Worm (Caenorhabditis elegans) whole organism, young adult: ENCODE results near the gene B0365.9.

ENCODE experiments used
- B0336.3 ChIP-seq: fragments of 200-800 bp; sonication (Bioruptor generic); IDR thresholded peaks from 2 replicates; pipeline ENCODE4 v1.3.6; 2022; ENCODE audit warnings: missing genetic modification characterization, missing compliant biosample characterization
- D2030.7 ChIP-seq: fragments of 200-800 bp; sonication (Bioruptor generic); IDR thresholded peaks from 2 replicates; pipeline ENCODE4 v1.3.6; 2022; ENCODE audit warnings: missing genetic modification reagents, missing genetic modification characterization, missing compliant biosample characterization
- F23B12.7 ChIP-seq: sonication (generic microtip); optimal IDR thresholded peaks from 2 replicates; lab custom pipeline; 2017; ENCODE audit warnings: missing genetic modification characterization, mild to moderate bottlenecking, missing compliant biosample characterization, antibody characterized with exemption, moderate library complexity; ENCODE audit not compliant: insufficient read depth
- F49E8.2 ChIP-seq: sonication (generic microtip); optimal IDR thresholded peaks from 3 replicates; lab custom pipeline; 2017; ENCODE audit warnings: missing genetic modification characterization, mild to moderate bottlenecking, missing compliant biosample characterization, antibody characterized with exemption, moderate library complexity; ENCODE audit not compliant: insufficient read depth
- K12H6.12 ChIP-seq: fragments of 200-800 bp; sonication (Bioruptor generic); optimal IDR thresholded peaks from 2 replicates; lab custom pipeline; 2018; ENCODE audit warnings: mild to moderate bottlenecking, missing genetic modification characterization, missing compliant biosample characterization
- Y53G8AR.9 ChIP-seq: fragments of 200-800 bp; sonication (Bioruptor generic); conservative IDR thresholded peaks from 2 replicates; pipeline ENCODE4 v1.3.6; 2022; ENCODE audit warnings: missing genetic modification reagents, missing genetic modification characterization, missing compliant biosample characterization
- ZK185.1 ChIP-seq: sonication (generic microtip); optimal IDR thresholded peaks from 2 replicates; lab custom pipeline; 2016; ENCODE audit warnings: mild to moderate bottlenecking, missing genetic modification characterization, missing compliant biosample characterization; ENCODE audit not compliant: poor library complexity, severe bottlenecking
- akir-1 ChIP-seq: fragments of 200-800 bp; sonication (Bioruptor generic); optimal IDR thresholded peaks from 2 replicates; lab custom pipeline; 2018; ENCODE audit warnings: mild to moderate bottlenecking, missing genetic modification characterization, moderate library complexity, missing compliant biosample characterization
- atf-7 ChIP-seq: sonication (generic microtip); optimal IDR thresholded peaks from 2 replicates; lab custom pipeline; 2017; ENCODE audit warnings: mild to moderate bottlenecking, missing genetic modification characterization, missing compliant biosample characterization
- athp-1 ChIP-seq: sonication (generic microtip); optimal IDR thresholded peaks from 2 replicates; lab custom pipeline; 2017; ENCODE audit warnings: mild to moderate bottlenecking, missing genetic modification characterization, missing compliant biosample characterization
- attf-5 ChIP-seq: fragments of 200-800 bp; sonication (Bioruptor generic); optimal IDR thresholded peaks from 2 replicates; lab custom pipeline; 2018; ENCODE audit warnings: mild to moderate bottlenecking, missing genetic modification characterization, missing compliant biosample characterization
- bed-1 ChIP-seq: fragments of 200-800 bp; sonication (Bioruptor generic); IDR thresholded peaks from 2 replicates; pipeline ENCODE4 v1.3.6; 2022; ENCODE audit warnings: missing genetic modification reagents, missing genetic modification characterization, missing compliant biosample characterization
- cebp-1 ChIP-seq, 2 experiments: fragments of 200-800 bp in 1 of 2; sonication (Bioruptor generic) in 1 of 2; sonication (generic microtip) in 1 of 2; IDR thresholded peaks in 1 of 2; optimal IDR thresholded peaks in 1 of 2; 2 replicates each; pipeline versions ENCODE4 v1.3.6 to Lab custom; 2017 to 2022; ENCODE audit warnings: missing compliant biosample characterization in 2 of 2, missing genetic modification characterization in 2 of 2, mild to moderate bottlenecking in 1 of 2, missing genetic modification reagents in 1 of 2, moderate library complexity in 1 of 2
- chd-7 ChIP-seq: sonication (generic microtip); optimal IDR thresholded peaks from 2 replicates; lab custom pipeline; 2016; ENCODE audit warnings: mild to moderate bottlenecking, missing genetic modification characterization, moderate library complexity, missing compliant biosample characterization
- die-1 ChIP-seq: sonication (generic microtip); optimal IDR thresholded peaks from 2 replicates; lab custom pipeline; 2016; ENCODE audit warnings: missing genotype, mild to moderate bottlenecking, missing genetic modification characterization, missing compliant biosample characterization
- egl-44 ChIP-seq: fragments of 200-800 bp; sonication (Bioruptor generic); IDR thresholded peaks from 2 replicates; pipeline ENCODE4 v1.3.6; 2022; ENCODE audit warnings: missing genetic modification reagents, missing genetic modification characterization, missing compliant biosample characterization
- egrh-3 ChIP-seq: fragments of 200-800 bp; sonication (Bioruptor generic); IDR thresholded peaks from 2 replicates; pipeline ENCODE4 v1.3.6; 2022; ENCODE audit warnings: missing genetic modification reagents, missing genetic modification characterization, missing compliant biosample characterization
- ekl-4 ChIP-seq: fragments of 200-800 bp; sonication (Bioruptor generic); IDR thresholded peaks from 2 replicates; pipeline ENCODE4 v1.3.6; 2022; ENCODE audit warnings: missing genetic modification reagents, missing genetic modification characterization, missing compliant biosample characterization
- ets-4 ChIP-seq: fragments of 200-800 bp; sonication (Bioruptor generic); optimal IDR thresholded peaks from 2 replicates; lab custom pipeline; 2018; ENCODE audit warnings: mild to moderate bottlenecking, missing genetic modification characterization, missing compliant biosample characterization
- fkh-3 ChIP-seq: sonication (generic microtip); optimal IDR thresholded peaks from 2 replicates; lab custom pipeline; 2016; ENCODE audit warnings: mild to moderate bottlenecking, missing genetic modification characterization, missing compliant biosample characterization
- hmg-1.2 ChIP-seq: fragments of 200-800 bp; sonication (Bioruptor generic); IDR thresholded peaks from 2 replicates; pipeline ENCODE4 v1.3.6; 2022; ENCODE audit warnings: missing genetic modification reagents, missing genetic modification characterization, missing compliant biosample characterization
- hsf-1 ChIP-seq: fragments of 200-800 bp; sonication (Bioruptor generic); IDR thresholded peaks from 2 replicates; pipeline ENCODE4 v1.3.6; 2022; ENCODE audit warnings: missing genetic modification reagents, missing genetic modification characterization, missing compliant biosample characterization
- let-607 ChIP-seq, 2 experiments: fragments of 200-800 bp in 1 of 2; sonication (Bioruptor generic) in 1 of 2; sonication (generic microtip) in 1 of 2; optimal IDR thresholded peaks; 2 replicates each; lab custom pipeline; 2016 to 2018; ENCODE audit warnings: mild to moderate bottlenecking in 2 of 2, missing compliant biosample characterization in 2 of 2, missing genetic modification characterization in 2 of 2, moderate library complexity in 2 of 2, missing genotype in 1 of 2
- lin-35 ChIP-seq, 3 experiments: fragments of 150-350 bp in 2 of 3; sonication (generic microtip) in 1 of 3; optimal IDR thresholded peaks; 2 replicates each; lab custom pipeline; 2014 to 2018; ENCODE audit warnings: missing biosample characterization in 3 of 3, missing genetic modification characterization in 3 of 3, missing genetic modification reagents in 3 of 3
- lir-1 ChIP-seq: fragments of 200-800 bp; sonication (Bioruptor generic); conservative IDR thresholded peaks from 2 replicates; pipeline ENCODE4 v1.3.6; 2022; ENCODE audit warnings: missing genetic modification reagents, missing genetic modification characterization, missing compliant biosample characterization
- madf-10 ChIP-seq: sonication (generic microtip); optimal IDR thresholded peaks from 2 replicates; lab custom pipeline; 2016; ENCODE audit warnings: mild to moderate bottlenecking, missing genetic modification characterization, missing compliant biosample characterization
- mcd-1 ChIP-seq: fragments of 200-800 bp; sonication (Bioruptor generic); IDR thresholded peaks from 2 replicates; pipeline ENCODE4 v1.3.6; 2022; ENCODE audit warnings: missing genetic modification reagents, missing genetic modification characterization, missing compliant biosample characterization
- nfya-1 ChIP-seq: sonication (generic microtip); optimal IDR thresholded peaks from 2 replicates; lab custom pipeline; 2017; ENCODE audit warnings: antibody characterized with exemption, missing compliant biosample characterization, missing genetic modification characterization, borderline replicate concordance; ENCODE audit not compliant: insufficient read depth
- nfyb-1 ChIP-seq: fragments of 200-800 bp; sonication (Bioruptor generic); IDR thresholded peaks from 2 replicates; pipeline ENCODE4 v1.3.6; 2022; ENCODE audit warnings: missing genetic modification reagents, missing genetic modification characterization, missing compliant biosample characterization
- nhr-80 ChIP-seq: sonication (generic microtip); optimal IDR thresholded peaks from 2 replicates; lab custom pipeline; 2016; ENCODE audit warnings: missing genetic modification characterization, missing compliant biosample characterization
- pbrm-1 ChIP-seq: fragments of 200-800 bp; sonication (Bioruptor generic); IDR thresholded peaks from 2 replicates; pipeline ENCODE4 v1.3.6; 2022; ENCODE audit warnings: missing genetic modification reagents, missing genetic modification characterization, missing compliant biosample characterization
- pha-4 ChIP-seq: fragments of 150-350 bp; sonication (generic microtip); optimal IDR thresholded peaks from 2 replicates; lab custom pipeline; 2014; ENCODE audit warnings: missing biosample characterization, missing genetic modification reagents, missing genetic modification characterization
- snpc-4 ChIP-seq, 5 experiments: fragments of 150-350 bp in 1 of 5; sonication (generic microtip) in 4 of 5; optimal IDR thresholded peaks; 2 replicates each; lab custom pipeline; 2014 to 2018; ENCODE audit warnings: missing genetic modification characterization in 5 of 5, missing biosample characterization in 3 of 5, antibody characterized with exemption in 2 of 5, mild to moderate bottlenecking in 2 of 5, missing compliant biosample characterization in 2 of 5, missing genotype in 2 of 5, moderate library complexity in 2 of 5, missing genetic modification reagents in 1 of 5
- somi-1 ChIP-seq: fragments of 200-800 bp; sonication (Bioruptor generic); optimal IDR thresholded peaks from 2 replicates; lab custom pipeline; 2018; ENCODE audit warnings: mild to moderate bottlenecking, missing genetic modification characterization, missing compliant biosample characterization
- tbp1 ChIP-seq: fragments of 200-800 bp; sonication (Bioruptor generic); optimal IDR thresholded peaks from 2 replicates; lab custom pipeline; 2018; ENCODE audit warnings: mild to moderate bottlenecking, missing genetic modification characterization, missing compliant biosample characterization
- xnd-1 ChIP-seq: sonication (generic microtip); optimal IDR thresholded peaks from 2 replicates; lab custom pipeline; 2016; ENCODE audit warnings: missing genotype, missing genetic modification reagents, missing genetic modification characterization, missing compliant biosample characterization
- zim-3 ChIP-seq: sonication (generic microtip); optimal IDR thresholded peaks from 2 replicates; lab custom pipeline; 2017; ENCODE audit warnings: mild to moderate bottlenecking, missing genetic modification characterization, moderate library complexity, missing compliant biosample characterization
- ztf-22 ChIP-seq: fragments of 200-800 bp; sonication (Bioruptor generic); optimal IDR thresholded peaks from 2 replicates; lab custom pipeline; 2018; ENCODE audit warnings: mild to moderate bottlenecking, missing genetic modification characterization, moderate library complexity, missing compliant biosample characterization

B0365.9 gene

DNA sequence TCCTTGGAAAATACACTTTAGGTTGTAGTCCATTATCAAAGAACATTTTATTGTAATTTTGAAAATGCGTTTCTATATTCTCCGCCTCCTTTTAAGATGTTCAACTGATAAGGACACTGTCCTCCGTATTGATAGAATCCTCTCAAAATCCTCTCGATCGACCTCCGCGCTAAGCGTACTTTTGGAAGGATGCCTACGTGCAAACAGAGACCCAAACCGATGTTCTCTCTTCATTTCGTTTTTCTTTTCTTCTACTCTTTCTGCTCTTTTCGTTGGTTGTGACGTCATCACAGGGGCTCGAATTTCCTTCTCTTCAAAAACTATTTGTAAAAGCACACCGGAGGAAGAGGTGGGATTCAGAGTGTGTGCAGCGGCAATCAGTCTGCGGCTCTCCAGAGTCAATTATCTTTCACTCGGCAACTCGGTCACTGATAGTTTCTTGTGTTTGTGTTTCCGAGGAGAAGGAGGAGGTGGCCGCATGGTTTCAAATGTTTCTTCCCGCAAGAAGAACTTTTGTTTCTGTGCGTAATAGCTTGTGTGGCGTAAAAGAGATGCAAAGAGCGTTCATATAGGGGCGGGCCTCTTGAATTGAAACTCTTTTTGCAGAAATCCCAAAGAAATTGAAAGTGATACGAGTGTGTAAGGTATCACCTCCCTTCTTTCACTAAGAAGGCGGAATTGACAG, 50.8 kb downstream of the B0365.9 start, which contains the start of gene C34B4.2:
C34B4.2 (plus strand) TSS at position 614 of the 685 bp plus-strand sequence.
- TF ChIP-seq athp-1 = no peak
- no peak for TF ChIP-seq zim-3 (tag; lab: Kevin White, UChicago)
- TF ChIP-seq fkh-3 (tag; lab: Kevin White, UChicago) = no peak
- peak; percentile 38; the same call in 1 of the 2 replicates for TF ChIP-seq egrh-3 (GFP tag; lab: Robert Waterston, UW)
- TF ChIP-seq nfya-1 = no peak
- TF ChIP-seq atf-7 = peak; percentile 82
- peak; percentile 71; the same call in 1 of the 2 replicates for TF ChIP-seq B0336.3 (GFP tag; lab: Robert Waterston, UW)
- TF ChIP-seq hsf-1 (GFP tag; lab: Robert Waterston, UW) = 0 out of 2 replicates have a peak, but pooled peaks have one; percentile 17
- TF ChIP-seq chd-7 (tag; lab: Kevin White, UChicago) = peak; percentile 35
- TF ChIP-seq lin-35 (GFP tag; optimal IDR thresholded peaks at IDR 0.05; lab: Kevin White, UChicago) = peak in 1 of 3 experiments; percentile 23
- TF ChIP-seq let-607 (tag; optimal IDR thresholded peaks at IDR 0.05; lab: Kevin White, UChicago) = peak in 1 of 2 experiments; percentile 48
- TF ChIP-seq pbrm-1 (GFP tag; lab: Robert Waterston, UW) = 0 out of 2 replicates have a peak, but pooled peaks have one; percentile 30
- no peak for TF ChIP-seq Y53G8AR.9
- TF ChIP-seq tbp1 = peak; percentile 38
- TF ChIP-seq die-1 (tag; lab: Kevin White, UChicago) = no peak
- peak; percentile 92 for TF ChIP-seq nhr-80 (tag; lab: Kevin White, UChicago)
- peak; percentile 84 for TF ChIP-seq ztf-22
- peak; percentile 44 for TF ChIP-seq somi-1 (GFP tag; lab: Kevin White, UChicago)
- TF ChIP-seq xnd-1 = no peak
- TF ChIP-seq F23B12.7 = no peak
- 0 out of 2 replicates have a peak, but pooled peaks have one; percentile 30 for TF ChIP-seq ekl-4 (GFP tag; lab: Robert Waterston, UW)
- peak; percentile 40 for TF ChIP-seq attf-5 (GFP tag; lab: Kevin White, UChicago)
- TF ChIP-seq lir-1 (GFP tag; lab: Robert Waterston, UW) = no peak
- peak; percentile 55 for TF ChIP-seq K12H6.12
- no peak for TF ChIP-seq ZK185.1 (tag; lab: Kevin White, UChicago)
- peak; percentile 56; the same call in 1 of the 2 replicates for TF ChIP-seq nfyb-1
- TF ChIP-seq madf-10 (tag; lab: Kevin White, UChicago) = peak; percentile 46
- 0 out of 2 replicates have a peak, but pooled peaks have one; percentile 14 for TF ChIP-seq mcd-1 (GFP tag; lab: Robert Waterston, UW)
- TF ChIP-seq cebp-1 (GFP tag; IDR thresholded peaks at IDR 0.05; lab: Robert Waterston, UW) = no peak
- peak; percentile 67 for TF ChIP-seq cebp-1 (tag; optimal IDR thresholded peaks at IDR 0.05; lab: Kevin White, UChicago)
- no peak for TF ChIP-seq bed-1
- TF ChIP-seq pha-4 (tag; lab: Kevin White, UChicago) = peak; percentile 13
- TF ChIP-seq snpc-4 (GFP tag; optimal IDR thresholded peaks at IDR 0.05; lab: Kevin White, UChicago) = no peak
- peak in 1 of 4 experiments; percentile 13 for TF ChIP-seq snpc-4 (tag; optimal IDR thresholded peaks at IDR 0.05; lab: Kevin White, UChicago)
- TF ChIP-seq egl-44 = 0 out of 2 replicates have a peak, but pooled peaks have one; percentile 54
- TF ChIP-seq F49E8.2 (tag; lab: Kevin White, UChicago) = no peak
- peak; percentile 48; the same call in 1 of the 2 replicates for TF ChIP-seq hmg-1.2 (GFP tag; lab: Robert Waterston, UW)
- TF ChIP-seq D2030.7 (GFP tag; lab: Robert Waterston, UW) = no peak
- peak; percentile 10 for TF ChIP-seq ets-4 (GFP tag; lab: Kevin White, UChicago)
- no peak for TF ChIP-seq akir-1 (GFP tag; lab: Kevin White, UChicago)
